Fruit fly (Drosophila melanogaster) whole organism, embryonic: ENCODE measurements around the gene NdufV3.

Experiments
- CG10274 ChIP-seq: fragments of 200-800 bp; sonication (Bioruptor generic); optimal IDR thresholded peaks from 3 replicates; lab custom pipeline; 2017; ENCODE audit warnings: missing biosample characterization, mild to moderate bottlenecking, missing genetic modification characterization
- CG10959 ChIP-seq: fragments of 200-800 bp; sonication (Bioruptor generic); IDR thresholded peaks from 2 replicates; pipeline ENCODE4 v1.3.6; 2022; ENCODE audit warnings: missing biosample characterization, missing genetic modification characterization
- CG12769 ChIP-seq: fragments of 200-800 bp; sonication (Bioruptor generic); optimal IDR thresholded peaks from 2 replicates; lab custom pipeline; 2019; ENCODE audit warnings: missing biosample characterization, mild to moderate bottlenecking, missing genetic modification characterization, moderate library complexity
- CG12942 ChIP-seq: fragments of 200-800 bp; sonication (Bioruptor generic); optimal IDR thresholded peaks from 3 replicates; lab custom pipeline; 2016; ENCODE audit warnings: missing biosample characterization, missing genetic modification characterization
- CG13287 ChIP-seq: fragments of 200-800 bp; sonication (Bioruptor generic); IDR thresholded peaks from 2 replicates; pipeline ENCODE4 v1.3.6; 2022; ENCODE audit warnings: missing biosample characterization, missing genetic modification characterization; ENCODE audit not compliant: partially characterized antibody
- CG15269 ChIP-seq: fragments of 200-800 bp; sonication (Bioruptor generic); optimal IDR thresholded peaks from 2 replicates; lab custom pipeline; 2018; ENCODE audit warnings: missing biosample characterization, mild to moderate bottlenecking, missing genetic modification characterization, moderate library complexity
- CG17568 ChIP-seq: fragments of 200-800 bp; sonication (Bioruptor generic); optimal IDR thresholded peaks from 2 replicates; lab custom pipeline; 2018; ENCODE audit warnings: missing biosample characterization, mild to moderate bottlenecking, missing genetic modification characterization, moderate library complexity
- CG18619 ChIP-seq: fragments of 200-800 bp; sonication (Bioruptor generic); optimal IDR thresholded peaks from 3 replicates; lab custom pipeline; 2017; ENCODE audit warnings: missing biosample characterization, mild to moderate bottlenecking, missing genetic modification characterization
- CG30431 ChIP-seq: fragments of 200-800 bp; sonication (Bioruptor generic); optimal IDR thresholded peaks from 2 replicates; lab custom pipeline; 2017; ENCODE audit warnings: missing biosample characterization, missing genetic modification characterization
- CG42726 ChIP-seq: fragments of 200-800 bp; sonication (Bioruptor generic); IDR thresholded peaks from 2 replicates; pipeline ENCODE4 v1.3.6; 2022; ENCODE audit warnings: missing biosample characterization, missing genetic modification characterization; ENCODE audit not compliant: partially characterized antibody
- CG4707 ChIP-seq: fragments of 200-800 bp; sonication (Bioruptor generic); optimal IDR thresholded peaks from 2 replicates; lab custom pipeline; 2018; ENCODE audit warnings: missing biosample characterization, mild to moderate bottlenecking, missing genetic modification characterization, moderate library complexity
- CG7963 ChIP-seq: fragments of 200-800 bp; sonication (Bioruptor generic); IDR thresholded peaks from 3 replicates; pipeline ENCODE4 v1.3.6; 2022; ENCODE audit warnings: missing biosample characterization, missing genetic modification characterization; ENCODE audit not compliant: partially characterized antibody
- CG9817 ChIP-seq: fragments of 200-800 bp; sonication (Bioruptor generic); optimal IDR thresholded peaks from 2 replicates; lab custom pipeline; 2018; ENCODE audit warnings: missing biosample characterization, mild to moderate bottlenecking, missing genetic modification characterization, moderate library complexity
- CkIIα-i1 ChIP-seq: fragments of 200-800 bp; sonication (Bioruptor generic); IDR thresholded peaks from 2 replicates; pipeline ENCODE4 v1.3.6; 2022; ENCODE audit warnings: missing biosample characterization, missing genetic modification characterization
- Dbx ChIP-seq: fragments of 200-800 bp; sonication (Bioruptor generic); IDR thresholded peaks from 3 replicates; pipeline ENCODE4 v1.3.6; 2022; ENCODE audit warnings: missing biosample characterization, missing genetic modification characterization
- Dfd ChIP-seq, 2 experiments: fragments of >200 bp; optimal IDR thresholded peaks; 2 replicates each; lab custom pipeline; 2017; ENCODE audit warnings: missing biosample characterization in 2 of 2, missing genetic modification characterization in 2 of 2
- Dll ChIP-seq: fragments of 200-800 bp; sonication (Bioruptor generic); IDR thresholded peaks from 4 replicates; pipeline ENCODE4 v1.3.6; 2022; ENCODE audit warnings: missing biosample characterization, missing genetic modification characterization; ENCODE audit not compliant: partially characterized antibody
- ERR ChIP-seq: fragments of 200-800 bp; sonication (Bioruptor generic); optimal IDR thresholded peaks from 2 replicates; lab custom pipeline; 2016; ENCODE audit warnings: missing biosample characterization, missing genetic modification characterization
- Gug ChIP-seq: fragments of 200-800 bp; sonication (Bioruptor generic); IDR thresholded peaks from 4 replicates; pipeline ENCODE4 v1.3.6; 2022; ENCODE audit warnings: missing biosample characterization, missing genetic modification characterization
- H15 ChIP-seq: fragments of 200-800 bp; sonication (Bioruptor generic); IDR thresholded peaks from 3 replicates; pipeline ENCODE4 v1.3.6; 2022; ENCODE audit warnings: missing biosample characterization, missing genetic modification characterization
- Hand ChIP-seq: fragments of 200-800 bp; sonication (Bioruptor generic); optimal IDR thresholded peaks from 2 replicates; lab custom pipeline; 2017; ENCODE audit warnings: mild to moderate bottlenecking, missing biosample characterization, missing genetic modification reagents, missing genetic modification characterization
- Hey ChIP-seq: fragments of 200-800 bp; sonication (Bioruptor generic); optimal IDR thresholded peaks from 3 replicates; lab custom pipeline; 2018; ENCODE audit warnings: missing biosample characterization, mild to moderate bottlenecking, missing genetic modification characterization
- Hr51 ChIP-seq, 2 experiments: fragments of 200-800 bp; sonication (Bioruptor generic); optimal IDR thresholded peaks; 2 replicates in 1 of 2; 3 replicates in 1 of 2; lab custom pipeline; 2016 to 2018; ENCODE audit warnings: missing biosample characterization in 2 of 2, missing genetic modification characterization in 2 of 2, mild to moderate bottlenecking in 1 of 2, moderate library complexity in 1 of 2
- Hsf ChIP-seq: fragments of 200-800 bp; sonication (Bioruptor generic); optimal IDR thresholded peaks from 3 replicates; lab custom pipeline; 2016; ENCODE audit warnings: missing biosample characterization, missing genetic modification characterization
- Lpt ChIP-seq: fragments of >200 bp; optimal IDR thresholded peaks from 2 replicates; lab custom pipeline; 2018; ENCODE audit warnings: missing biosample characterization, missing genetic modification characterization
- MBD-R2 ChIP-seq: fragments of 200-800 bp; sonication (Bioruptor generic); IDR thresholded peaks from 2 replicates; pipeline ENCODE4 v1.3.6; 2022; ENCODE audit warnings: missing biosample characterization, missing genetic modification characterization
- MESR4 ChIP-seq: fragments of 200-800 bp; sonication (Bioruptor generic); optimal IDR thresholded peaks from 2 replicates; lab custom pipeline; 2018; ENCODE audit warnings: missing biosample characterization, mild to moderate bottlenecking, missing genetic modification characterization, moderate library complexity
- Mrtf ChIP-seq: fragments of 200-800 bp; sonication (Bioruptor generic); IDR thresholded peaks from 3 replicates; pipeline ENCODE4 v1.3.6; 2022; ENCODE audit warnings: missing biosample characterization, missing genetic modification characterization
- Sox102F ChIP-seq: fragments of 200-800 bp; sonication (Bioruptor generic); optimal IDR thresholded peaks from 2 replicates; lab custom pipeline; 2018; ENCODE audit warnings: missing biosample characterization, mild to moderate bottlenecking, missing genetic modification characterization, moderate library complexity
- az2 ChIP-seq: fragments of 200-800 bp; sonication (Bioruptor generic); optimal IDR thresholded peaks from 3 replicates; lab custom pipeline; 2016; ENCODE audit warnings: missing biosample characterization, missing genetic modification characterization
- bbx ChIP-seq: fragments of 200-800 bp; sonication (Bioruptor generic); IDR thresholded peaks from 2 replicates; pipeline ENCODE4 v1.3.6; 2022; ENCODE audit warnings: missing biosample characterization, missing genetic modification characterization; ENCODE audit not compliant: partially characterized antibody
- ewg ChIP-seq: fragments of 200-800 bp; sonication (Bioruptor generic); optimal IDR thresholded peaks from 3 replicates; lab custom pipeline; 2017; ENCODE audit warnings: mild to moderate bottlenecking, missing biosample characterization, missing genetic modification reagents, missing genetic modification characterization
- fd3F ChIP-seq: fragments of 200-800 bp; sonication (Bioruptor generic); optimal IDR thresholded peaks from 2 replicates; lab custom pipeline; 2018; ENCODE audit warnings: missing biosample characterization, mild to moderate bottlenecking, missing genetic modification characterization, moderate library complexity
- fd96Cb ChIP-seq: fragments of 200-800 bp; sonication (Bioruptor generic); optimal IDR thresholded peaks from 2 replicates; lab custom pipeline; 2018; ENCODE audit warnings: missing biosample characterization, mild to moderate bottlenecking, missing genetic modification characterization, moderate library complexity
- gcm2 ChIP-seq: fragments of 200-800 bp; sonication (Bioruptor generic); optimal IDR thresholded peaks from 2 replicates; lab custom pipeline; 2016; ENCODE audit warnings: missing biosample characterization, missing genetic modification characterization
- gsb-n ChIP-seq: fragments of 200-800 bp; sonication (Bioruptor generic); optimal IDR thresholded peaks from 3 replicates; lab custom pipeline; 2018; ENCODE audit warnings: missing biosample characterization, mild to moderate bottlenecking, missing genetic modification characterization
- hb ChIP-seq: fragments of 200-800 bp; sonication (Bioruptor generic); IDR thresholded peaks from 3 replicates; pipeline ENCODE4 v1.3.6; 2022; ENCODE audit warnings: missing biosample characterization, missing genetic modification characterization; ENCODE audit not compliant: partially characterized antibody
- hbn ChIP-seq: fragments of 200-800 bp; sonication (Bioruptor generic); IDR thresholded peaks from 2 replicates; pipeline ENCODE4 v1.3.6; 2022; ENCODE audit warnings: missing biosample characterization, missing genetic modification characterization; ENCODE audit not compliant: partially characterized antibody
- pho ChIP-seq: fragments of 200-800 bp; sonication (Bioruptor generic); optimal IDR thresholded peaks from 2 replicates; lab custom pipeline; 2016; ENCODE audit warnings: missing biosample characterization, missing genetic modification characterization
- pita ChIP-seq: fragments of 200-800 bp; sonication (Bioruptor generic); optimal IDR thresholded peaks from 2 replicates; lab custom pipeline; 2017; ENCODE audit warnings: missing biosample characterization, mild to moderate bottlenecking, missing genetic modification characterization
- psq ChIP-seq: fragments of 200-800 bp; sonication (Bioruptor generic); optimal IDR thresholded peaks from 2 replicates; lab custom pipeline; 2017; ENCODE audit warnings: missing biosample characterization, missing genetic modification characterization
- row ChIP-seq: fragments of 200-800 bp; sonication (Bioruptor generic); IDR thresholded peaks from 3 replicates; pipeline ENCODE4 v1.3.6; 2022; ENCODE audit warnings: missing biosample characterization, missing genetic modification characterization
- seq ChIP-seq: fragments of 200-800 bp; sonication (Bioruptor generic); IDR thresholded peaks from 2 replicates; pipeline ENCODE4 v1.3.6; 2022; ENCODE audit warnings: missing biosample characterization, missing genetic modification characterization
- slp2 ChIP-seq: fragments of 200-800 bp; sonication (Bioruptor generic); optimal IDR thresholded peaks from 2 replicates; lab custom pipeline; 2016; ENCODE audit warnings: missing biosample characterization, missing genetic modification characterization
- sna ChIP-seq: fragments of 200-800 bp; sonication (Bioruptor generic); IDR thresholded peaks from 2 replicates; pipeline ENCODE4 v1.3.6; 2022; ENCODE audit warnings: missing biosample characterization, missing genetic modification characterization; ENCODE audit not compliant: partially characterized antibody
- tll ChIP-seq, 2 experiments: fragments of 200-800 bp in 1 of 2; fragments of >200 bp in 1 of 2; sonication (Bioruptor generic) in 1 of 2; optimal IDR thresholded peaks; 2 replicates each; lab custom pipeline; 2017 to 2019; ENCODE audit warnings: missing biosample characterization in 2 of 2, missing genetic modification characterization in 2 of 2, mild to moderate bottlenecking in 1 of 2, moderate library complexity in 1 of 2

NdufV3 gene

DNA sequence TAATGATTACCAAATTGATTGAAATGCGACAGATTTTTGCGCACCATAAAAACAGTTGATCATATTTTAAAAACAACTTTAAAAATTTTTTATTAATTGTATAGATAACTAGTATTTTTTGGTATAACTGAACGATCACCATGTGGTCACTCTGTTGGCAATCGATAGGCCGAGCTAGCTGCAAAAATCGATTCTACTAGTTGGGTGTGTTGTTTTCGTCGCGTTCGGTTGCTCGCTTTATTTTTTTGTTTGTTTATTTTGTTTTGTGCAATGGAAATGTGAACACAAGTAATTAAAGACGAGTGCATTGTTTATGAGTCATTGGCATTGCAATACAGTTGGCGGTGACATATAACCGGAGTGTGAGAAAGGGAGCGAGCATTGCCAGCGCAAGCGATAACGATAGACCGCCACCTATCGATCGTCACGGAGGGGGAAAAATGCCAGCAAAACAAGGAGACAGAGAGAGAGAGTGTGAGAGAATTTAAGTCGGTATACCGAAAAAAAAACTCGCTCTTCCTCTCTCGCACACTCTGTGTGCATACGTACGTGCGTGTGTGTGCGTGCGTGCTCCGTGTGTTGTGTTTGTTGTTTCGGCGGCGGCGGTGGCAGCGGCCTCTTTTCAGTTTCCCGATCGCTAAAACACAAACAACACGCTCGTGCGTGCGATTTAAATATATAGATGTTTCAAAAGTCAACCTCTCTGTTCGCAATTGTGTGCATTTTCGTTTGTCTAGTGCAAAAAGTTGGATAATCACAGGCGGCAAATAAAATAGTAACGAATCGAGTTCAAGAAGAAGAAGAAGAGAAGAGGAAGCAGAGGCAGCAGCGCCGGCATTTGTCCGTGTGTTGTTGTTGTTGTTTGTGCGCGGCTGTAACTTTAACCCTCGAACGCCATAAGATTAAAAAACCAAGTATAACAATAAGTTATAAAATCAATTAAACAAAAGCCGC, 40.0 kb downstream of the NdufV3 start (continued):
- no peak for TF ChIP-seq CG15269 (tag; lab: Kevin White, UChicago)
- TF ChIP-seq MBD-R2 (GFP tag; lab: Robert Waterston, UW) = 0 out of 2 replicates have a peak, but pooled peaks have one; percentile 13
- no peak for TF ChIP-seq CG42726 (GFP tag; lab: Robert Waterston, UW)
- no peak for TF ChIP-seq ERR (GFP tag; lab: Kevin White, UChicago)
- TF ChIP-seq CkIIα-i1 (GFP tag; lab: Robert Waterston, UW) = no peak
- no peak for TF ChIP-seq CG17568 (GFP tag; lab: Kevin White, UChicago)
- no peak for TF ChIP-seq fd3F
- TF ChIP-seq CG12942 (GFP tag; lab: Kevin White, UChicago) = no peak
- TF ChIP-seq Sox102F (GFP tag; lab: Kevin White, UChicago) = no peak
- TF ChIP-seq Dll (GFP tag; lab: Robert Waterston, UW) = peak; percentile 79
- no peak for TF ChIP-seq Dfd (GFP tag; optimal IDR thresholded peaks at IDR 0.05; lab: Kevin White, UChicago)
- peak; percentile 81 for TF ChIP-seq bbx (GFP tag; lab: Robert Waterston, UW)
- TF ChIP-seq hb = peak; percentile 86; the same call in 2 of the 3 replicates
- TF ChIP-seq tll (GFP tag; optimal IDR thresholded peaks at IDR 0.05; lab: Kevin White, UChicago) = peak in 1 of 2 experiments; percentile 15
- TF ChIP-seq CG7963 (GFP tag; lab: Robert Waterston, UW) = peak; percentile 81
- no peak for TF ChIP-seq H15 (GFP tag; lab: Robert Waterston, UW)
- TF ChIP-seq fd96Cb = no peak
- no peak for TF ChIP-seq gsb-n
- TF ChIP-seq Dbx = 0 out of 3 replicates have a peak, but pooled peaks have one; percentile 23
- no peak; the same call in 2 of the 3 replicates for TF ChIP-seq row
- TF ChIP-seq hbn (GFP tag; lab: Robert Waterston, UW) = 0 out of 2 replicates have a peak, but pooled peaks have one; percentile 52
- peak; percentile 41 for TF ChIP-seq pita
- TF ChIP-seq Hey = no peak
- TF ChIP-seq Lpt (GFP tag; lab: Kevin White, UChicago) = no peak
- no peak for TF ChIP-seq CG9817 (tag; lab: Kevin White, UChicago)
- peak; percentile 80 for TF ChIP-seq MESR4 (GFP tag; lab: Kevin White, UChicago)
- no peak for TF ChIP-seq Hand
- TF ChIP-seq sna (GFP tag; lab: Robert Waterston, UW) = peak; percentile 84
- TF ChIP-seq gcm2 (GFP tag; lab: Kevin White, UChicago) = no peak
- peak; percentile 17 for TF ChIP-seq CG12769 (tag; lab: Kevin White, UChicago)
- TF ChIP-seq CG13287 (GFP tag; lab: Robert Waterston, UW) = peak; percentile 76
- no peak for TF ChIP-seq Gug (GFP tag; lab: Robert Waterston, UW)

DNA sequence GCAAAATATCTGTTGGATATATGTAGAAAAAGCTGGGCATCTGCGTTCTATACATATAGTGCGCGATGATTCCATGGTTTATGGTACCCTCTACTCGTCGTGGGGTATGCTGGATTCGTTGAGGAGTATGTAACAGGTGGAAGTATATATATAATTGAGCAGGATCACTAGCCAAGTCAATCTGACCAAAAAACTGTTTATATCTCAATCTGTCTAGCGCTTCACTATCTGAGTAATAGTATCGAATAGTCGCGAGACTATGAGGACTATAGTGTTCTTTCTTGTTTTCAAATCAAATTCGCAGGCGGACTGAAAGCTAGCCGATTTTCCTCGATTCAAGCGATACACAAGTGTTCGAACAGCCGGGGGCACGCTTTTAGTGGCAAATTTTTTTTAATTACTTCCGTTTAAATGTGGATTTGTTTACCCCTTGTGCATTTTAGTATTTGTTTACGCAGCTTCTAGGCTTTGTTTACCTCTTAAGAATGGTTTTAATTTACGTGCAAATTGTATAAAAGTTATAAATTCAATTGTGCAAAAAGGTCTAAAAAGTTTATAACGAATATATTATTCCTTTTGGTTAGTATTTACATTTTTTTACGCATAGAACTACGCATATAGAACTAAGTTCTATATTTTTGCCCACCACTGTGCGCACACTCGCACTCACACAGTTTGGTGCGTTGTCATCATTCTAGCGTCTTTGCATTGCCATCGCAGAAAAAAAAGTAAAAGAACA, 41.0 kb downstream of the NdufV3 start:
- peak; percentile 62 for TF ChIP-seq slp2 (GFP tag; lab: Kevin White, UChicago)
- peak; percentile 77 for TF ChIP-seq gcm2 (GFP tag; lab: Kevin White, UChicago)
- TF ChIP-seq pho (GFP tag; lab: Kevin White, UChicago) = peak; percentile 76
- TF ChIP-seq CG4707 (GFP tag; lab: Kevin White, UChicago) = peak; percentile 42
- TF ChIP-seq seq = peak; percentile 71
- peak; percentile 72 to 76 for TF ChIP-seq Hr51 (GFP tag; optimal IDR thresholded peaks at IDR 0.05; lab: Kevin White, UChicago)
- peak; percentile 74 for TF ChIP-seq Hsf (GFP tag; lab: Kevin White, UChicago)
- peak; percentile 79 for TF ChIP-seq CG30431
- peak; percentile 50 for TF ChIP-seq ewg
- peak; percentile 73 for TF ChIP-seq az2 (GFP tag; lab: Kevin White, UChicago)
- peak; percentile 52 for TF ChIP-seq CG10274 (GFP tag; lab: Kevin White, UChicago)
- peak; percentile 78 for TF ChIP-seq CG18619 (GFP tag; lab: Kevin White, UChicago)
- TF ChIP-seq CG10959 (GFP tag; lab: Robert Waterston, UW) = peak; percentile 81
- TF ChIP-seq psq (GFP tag; lab: Kevin White, UChicago) = no peak
- peak; percentile 80 for TF ChIP-seq Mrtf (GFP tag; lab: Robert Waterston, UW)
